Worm (Caenorhabditis elegans): ENCODE results near the gene lurp-1.
A peak's percentile ranks its signal among the peaks of the same experiment; 100 is the strongest.
"Not testable (repeated sequence)": the region's sequence is repeated elsewhere in the genome, so short reads cannot be mapped to it uniquely, and the experiment has no call there.

lurp-1 gene

DNA sequence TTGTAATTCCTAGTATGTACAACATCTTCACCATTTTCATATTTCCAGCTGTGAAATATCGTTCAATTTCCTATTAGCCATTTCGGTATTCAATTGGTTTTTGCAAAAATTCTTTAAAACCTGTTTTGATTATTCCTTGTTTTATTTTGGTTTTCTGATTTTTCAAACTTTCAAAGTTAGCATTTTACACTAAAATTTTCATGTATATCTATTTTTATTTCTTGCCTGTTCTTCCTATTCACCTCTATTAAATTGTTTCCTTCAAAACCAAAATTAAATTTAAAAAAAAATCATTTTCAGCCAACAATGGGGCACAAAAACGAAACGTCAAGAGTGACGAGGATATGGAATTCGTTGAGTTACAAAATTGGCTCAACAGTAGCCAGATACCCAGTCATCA is 8.3 kb downstream of the lurp-1 start, which contains the start of gene ptr-8:
ptr-8 (plus strand) TSS at position 301 of the 400 bp plus-strand sequence.
- TF ChIP-seq nhr-85 (tag) (peak; percentile 33), efl-1 (optimal IDR thresholded peaks at IDR 0.05) (no peak), efl-1 (GFP tag; optimal IDR thresholded peaks at IDR 0.05 in 1 of 2) (peak in 1 of 2 experiments; percentile 72), nhr-28 (tag; optimal IDR thresholded peaks at IDR 0.05) (no peak)

DNA sequence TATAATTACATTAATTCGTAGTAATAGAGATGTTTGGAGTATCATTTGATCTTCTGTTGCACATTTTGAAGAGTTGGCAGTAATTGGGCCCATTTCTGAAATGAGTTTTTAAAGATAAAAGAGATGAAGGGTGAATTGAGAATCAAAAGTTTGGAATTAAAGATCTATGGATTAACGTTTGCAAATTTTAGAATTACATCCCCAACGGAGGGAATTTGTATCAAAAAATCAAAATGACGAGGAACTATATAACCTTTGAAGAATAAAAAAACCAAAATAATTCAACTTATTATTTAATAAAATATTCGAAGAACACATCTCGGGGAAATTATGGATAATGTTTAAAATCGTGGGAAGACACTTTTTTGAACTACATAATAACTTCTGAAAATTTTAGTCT is 14.3 kb downstream of the lurp-1 start, which contains the start of gene sra-10:
sra-10 (minus strand) TSS at position 101 of the 400 bp plus-strand sequence.
- TF ChIP-seq isw-1 (GFP tag; IDR thresholded peaks at IDR 0.05) (no peak), aha-1 (tag; optimal IDR thresholded peaks at IDR 0.05) (no peak), aly-2 (tag; optimal IDR thresholded peaks at IDR 0.05) (no peak), mdl-1 (tag; optimal IDR thresholded peaks at IDR 0.05) (no peak), grh-1 (GFP tag; IDR thresholded peaks at IDR 0.05) (no peak), tlp-1 (tag; optimal IDR thresholded peaks at IDR 0.05) (no peak), zag-1 (tag; optimal IDR thresholded peaks at IDR 0.05) (no peak), lsy-2 (tag; optimal IDR thresholded peaks at IDR 0.05) (no peak), pax-3 (tag; optimal IDR thresholded peaks at IDR 0.05) (no peak)

DNA sequence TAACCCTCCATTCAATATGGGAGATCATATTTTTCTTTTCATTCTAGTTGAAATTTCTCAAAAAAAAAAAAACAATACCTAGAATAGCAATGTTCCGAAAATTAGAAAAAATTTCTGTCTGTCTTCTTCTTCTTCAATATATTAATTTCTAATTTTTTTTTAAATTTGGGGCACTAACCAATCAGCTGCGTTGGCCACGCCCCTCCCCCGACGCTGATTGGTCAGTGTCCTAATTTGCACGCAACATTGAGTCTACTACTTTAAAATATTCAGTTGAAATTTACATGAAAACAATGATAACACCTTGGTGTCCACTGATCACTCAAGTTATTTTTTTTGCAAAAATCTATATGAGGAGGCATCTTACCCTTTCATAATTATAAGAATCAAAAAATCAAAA is 15.2 kb downstream of the lurp-1 start:
- TF ChIP-seq lin-15B (tag; optimal IDR thresholded peaks at IDR 0.05) (no peak), ztf-4 (tag; optimal IDR thresholded peaks at IDR 0.05) (no peak), C34B4.2 (tag; optimal IDR thresholded peaks at IDR 0.05) (no peak), aha-1 (tag; optimal IDR thresholded peaks at IDR 0.05) (no peak)

DNA sequence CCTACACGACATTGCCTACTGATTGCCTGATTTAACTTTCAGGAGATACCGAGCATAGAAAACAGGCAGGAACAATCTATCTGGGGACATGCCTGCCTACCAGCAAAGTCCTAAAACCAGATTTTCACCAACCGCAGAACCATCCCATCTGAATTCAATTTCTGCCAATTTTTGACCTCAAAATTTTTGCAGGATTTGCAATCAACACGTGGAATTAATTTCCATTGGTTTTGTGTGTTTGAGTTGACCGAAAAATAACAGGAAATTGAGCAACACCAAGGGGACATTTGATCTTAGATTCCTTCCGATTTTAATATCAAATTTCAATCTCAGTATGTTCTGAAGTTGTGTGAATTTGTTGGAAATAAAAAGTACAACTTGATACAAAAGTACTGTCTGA is 18.3 kb downstream of the lurp-1 start:
- TF ChIP-seq nhr-19 (GFP tag; conservative IDR thresholded peaks at IDR 0.05), result no peak
- no peak for TF ChIP-seq ceh-90 (tag; optimal IDR thresholded peaks at IDR 0.05)
- TF ChIP-seq ets-5 (GFP tag; IDR thresholded peaks at IDR 0.05), result no peak
- TF ChIP-seq pax-3 (tag; optimal IDR thresholded peaks at IDR 0.05), result no peak
- no peak for TF ChIP-seq blmp-1 (tag; optimal IDR thresholded peaks at IDR 0.05)
- peak; percentile 63 for TF ChIP-seq fkh-4 (tag; optimal IDR thresholded peaks at IDR 0.05; ENCODE audit: borderline replicate concordance)
- TF ChIP-seq pag-3 (tag; optimal IDR thresholded peaks at IDR 0.05; ENCODE audit: borderline replicate concordance, insufficient read depth), result no peak
- TF ChIP-seq dsc-1 (tag; optimal IDR thresholded peaks at IDR 0.05), result peak; percentile 93
- no peak for TF ChIP-seq nhr-28 (tag; optimal IDR thresholded peaks at IDR 0.05)
- no peak for TF ChIP-seq hlh-17 (GFP tag; optimal IDR thresholded peaks at IDR 0.05; ENCODE audit: borderline replicate concordance)
- no peak for TF ChIP-seq ztf-11 (tag; optimal IDR thresholded peaks at IDR 0.05)

DNA sequence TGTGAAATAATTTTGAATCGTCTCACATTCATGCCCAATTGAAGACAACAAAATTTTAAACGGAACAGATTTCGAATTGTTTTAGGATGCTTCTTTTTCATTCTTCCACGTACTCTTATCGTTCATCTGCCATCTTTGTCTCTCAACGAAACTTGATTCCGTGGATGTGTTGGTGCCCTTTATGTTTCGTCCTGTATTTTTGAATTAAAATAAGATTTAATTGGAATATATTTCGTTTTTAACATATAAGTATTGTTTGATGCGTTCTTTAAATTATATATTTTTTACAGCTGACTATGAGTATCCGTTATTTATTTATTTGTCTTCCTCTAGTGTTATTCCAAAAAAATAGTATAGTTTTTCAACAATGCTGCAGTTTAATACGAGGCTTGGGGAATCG is 21.4 kb downstream of the lurp-1 start, which contains the start of gene gly-1:
gly-1 (minus strand) TSS at position 101 of the 400 bp plus-strand sequence.
- TF ChIP-seq snu-23 (GFP tag; optimal IDR thresholded peaks at IDR 0.05), result no peak
- no peak for TF ChIP-seq egl-27 (tag; optimal IDR thresholded peaks at IDR 0.05)
- TF ChIP-seq nhr-47 (tag; optimal IDR thresholded peaks at IDR 0.05), result no peak
- no peak for TF ChIP-seq pag-3 (tag; optimal IDR thresholded peaks at IDR 0.05; ENCODE audit: borderline replicate concordance, insufficient read depth)
- TF ChIP-seq C16A3.4 (tag; optimal IDR thresholded peaks at IDR 0.05), result no peak
- no peak for TF ChIP-seq sptf-1 (tag; optimal IDR thresholded peaks at IDR 0.05)
- no peak for TF ChIP-seq lsy-2 (tag; optimal IDR thresholded peaks at IDR 0.05)
- TF ChIP-seq nhr-77 (tag; optimal IDR thresholded peaks at IDR 0.05), result no peak
- no peak for TF ChIP-seq unc-130 (tag; optimal IDR thresholded peaks at IDR 0.05)
- TF ChIP-seq ceh-90 (tag; optimal IDR thresholded peaks at IDR 0.05), result no peak

DNA sequence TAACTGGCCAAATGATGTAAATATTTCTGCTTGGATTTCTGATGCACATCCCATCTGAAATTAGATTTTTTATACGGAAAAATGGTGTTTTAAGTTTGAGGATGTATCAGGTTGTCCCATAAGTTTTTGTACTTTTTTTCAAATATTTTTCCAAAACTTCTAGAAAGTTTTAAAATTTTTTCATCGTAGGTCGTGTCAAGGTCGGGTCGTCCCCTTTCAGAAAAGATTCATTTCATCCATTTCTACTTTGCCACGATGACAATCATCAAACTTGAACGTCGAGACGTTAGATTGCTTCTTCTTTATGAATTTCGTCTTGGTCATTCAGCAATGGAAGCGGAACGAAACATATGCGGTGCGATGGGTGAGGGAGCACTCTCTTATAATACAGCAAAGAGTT is 23.7 kb downstream of the lurp-1 start, which contains the start of gene sra-12:
sra-12 (minus strand) TSS at position 101 of the 400 bp plus-strand sequence.
- not testable (repeated sequence) for TF ChIP-seq ceh-63 (GFP tag; optimal IDR thresholded peaks at IDR 0.05); sptf-1 (tag; optimal IDR thresholded peaks at IDR 0.05); dsc-1 (tag; optimal IDR thresholded peaks at IDR 0.05)
